Fruit fly (Drosophila melanogaster) whole organism, embryonic: ENCODE data around the gene Dad1.

Source experiments
- Asciz ChIP-seq: fragments of 200-800 bp; sonication (Bioruptor generic); optimal IDR thresholded peaks from 2 replicates; lab custom pipeline; 2017; ENCODE audit warnings: missing biosample characterization, mild to moderate bottlenecking, missing genetic modification characterization, missing genetic modification reagents
- Atf3 ChIP-seq: fragments of 200-800 bp; sonication (Bioruptor generic); optimal IDR thresholded peaks from 3 replicates; lab custom pipeline; 2016; ENCODE audit warnings: missing biosample characterization, missing genetic modification characterization
- Awh ChIP-seq: fragments of 200-800 bp; sonication (Bioruptor generic); IDR thresholded peaks from 2 replicates; pipeline ENCODE4, ENCODE4 v1.3.6; 2022; ENCODE audit warnings: missing biosample characterization, missing genetic modification characterization
- CG10209 ChIP-seq: fragments of 200-800 bp; sonication (Bioruptor generic); optimal IDR thresholded peaks from 3 replicates; lab custom pipeline; 2017; ENCODE audit warnings: missing biosample characterization, mild to moderate bottlenecking, missing genetic modification characterization, missing genetic modification reagents
- CG1024 ChIP-seq: fragments of 200-800 bp; sonication (Bioruptor generic); IDR thresholded peaks from 2 replicates; pipeline ENCODE4 v1.3.6; 2022; ENCODE audit warnings: missing biosample characterization, missing genetic modification characterization
- CG10959 ChIP-seq: fragments of 200-800 bp; sonication (Bioruptor generic); IDR thresholded peaks from 2 replicates; pipeline ENCODE4 v1.3.6; 2022; ENCODE audit warnings: missing biosample characterization, missing genetic modification characterization
- CG11695 ChIP-seq: fragments of 200-800 bp; sonication (Bioruptor generic); IDR thresholded peaks from 3 replicates; pipeline ENCODE4 v1.3.6; 2022; ENCODE audit warnings: missing biosample characterization, missing genetic modification characterization
- CG12219 ChIP-seq: fragments of 200-800 bp; sonication (Bioruptor generic); optimal IDR thresholded peaks from 3 replicates; lab custom pipeline; 2018; ENCODE audit warnings: missing biosample characterization, mild to moderate bottlenecking, missing genetic modification characterization
- CG12391 ChIP-seq: fragments of 200-800 bp; sonication (Bioruptor generic); optimal IDR thresholded peaks from 3 replicates; lab custom pipeline; 2018; ENCODE audit warnings: missing biosample characterization, mild to moderate bottlenecking, missing genetic modification characterization, moderate library complexity
- CG14050 ChIP-seq: fragments of 200-800 bp; sonication (Bioruptor generic); IDR thresholded peaks from 3 replicates; pipeline ENCODE4 v1.3.6; 2022; ENCODE audit warnings: missing biosample characterization, missing genetic modification characterization
- CG14667 ChIP-seq: fragments of 200-800 bp; sonication (Bioruptor generic); IDR thresholded peaks from 2 replicates; pipeline ENCODE4 v1.3.6; 2022; ENCODE audit warnings: missing biosample characterization, missing genetic modification characterization
- CG15514 ChIP-seq: fragments of 200-800 bp; sonication (Bioruptor generic); optimal IDR thresholded peaks from 3 replicates; lab custom pipeline; 2017; ENCODE audit warnings: missing biosample characterization, missing genetic modification characterization, mild to moderate bottlenecking, moderate library complexity, missing genetic modification reagents
- CG18262 ChIP-seq: fragments of 200-800 bp; optimal IDR thresholded peaks from 3 replicates; lab custom pipeline; 2019; ENCODE audit warnings: missing biosample characterization, mild to moderate bottlenecking, missing genetic modification characterization, moderate library complexity
- CG2120 ChIP-seq: fragments of 200-800 bp; sonication (Bioruptor generic); optimal IDR thresholded peaks from 3 replicates; lab custom pipeline; 2016; ENCODE audit warnings: missing biosample characterization, missing genetic modification characterization
- CG3281 ChIP-seq: fragments of 200-800 bp; sonication (Bioruptor generic); optimal IDR thresholded peaks from 3 replicates; lab custom pipeline; 2017; ENCODE audit warnings: missing biosample characterization, mild to moderate bottlenecking, missing genetic modification characterization
- CG7271 ChIP-seq: fragments of 200-800 bp; sonication (Bioruptor generic); optimal IDR thresholded peaks from 2 replicates; lab custom pipeline; 2018; ENCODE audit warnings: missing biosample characterization, mild to moderate bottlenecking, missing genetic modification characterization, moderate library complexity
- CG7372 ChIP-seq: fragments of 200-800 bp; sonication (Bioruptor generic); IDR thresholded peaks from 2 replicates; pipeline ENCODE4 v1.3.6; 2022; ENCODE audit warnings: missing biosample characterization, missing genetic modification characterization
- CG8388 ChIP-seq: fragments of 200-800 bp; sonication (Bioruptor generic); optimal IDR thresholded peaks from 2 replicates; lab custom pipeline; 2019; ENCODE audit warnings: missing biosample characterization, mild to moderate bottlenecking, missing genetic modification characterization, moderate library complexity
- CTCF ChIP-seq: fragments of 200-800 bp; sonication (Bioruptor generic); optimal IDR thresholded peaks from 2 replicates; lab custom pipeline; 2017; ENCODE audit warnings: missing biosample characterization, mild to moderate bottlenecking, missing genetic modification characterization, moderate library complexity
- Elba2 ChIP-seq: fragments of 200-800 bp; sonication (Bioruptor generic); optimal IDR thresholded peaks from 3 replicates; lab custom pipeline; 2016; ENCODE audit warnings: missing biosample characterization, missing genetic modification characterization
- Hr51 ChIP-seq, 2 experiments: fragments of 200-800 bp; sonication (Bioruptor generic); optimal IDR thresholded peaks; 2 replicates in 1 of 2; 3 replicates in 1 of 2; lab custom pipeline; 2016 to 2018; ENCODE audit warnings: missing biosample characterization in 2 of 2, missing genetic modification characterization in 2 of 2, mild to moderate bottlenecking in 1 of 2, moderate library complexity in 1 of 2
- MBD-R2 ChIP-seq: fragments of 200-800 bp; sonication (Bioruptor generic); IDR thresholded peaks from 2 replicates; pipeline ENCODE4 v1.3.6; 2022; ENCODE audit warnings: missing biosample characterization, missing genetic modification characterization
- Med ChIP-seq: fragments of 200-800 bp; sonication (Bioruptor generic); peaks from one replicate; lab custom pipeline; 2016; ENCODE audit warnings: missing biosample characterization, missing genetic modification characterization, mild to moderate bottlenecking, inconsistent platforms, moderate library complexity
- Sox100B ChIP-seq: fragments of 200-800 bp; sonication (Bioruptor generic); optimal IDR thresholded peaks from 3 replicates; lab custom pipeline; 2018; ENCODE audit warnings: missing biosample characterization, mild to moderate bottlenecking, missing genetic modification characterization
- Ssrp ChIP-seq: fragments of 200-800 bp; sonication (Bioruptor generic); optimal IDR thresholded peaks from 2 replicates; lab custom pipeline; 2018; ENCODE audit warnings: missing biosample characterization, mild to moderate bottlenecking, missing genetic modification characterization, moderate library complexity
- Stat92E ChIP-seq, 3 experiments: fragments of >200 bp in 2 of 3; fragments of 200-800 bp in 1 of 3; sonication (Bioruptor generic) in 1 of 3; optimal IDR thresholded peaks; 2 replicates each; lab custom pipeline; 2017 to 2019; ENCODE audit warnings: missing biosample characterization in 3 of 3, missing genetic modification characterization in 3 of 3, mild to moderate bottlenecking in 1 of 3, moderate library complexity in 1 of 3
- Taf1 ChIP-seq: fragments of 200-800 bp; sonication (Bioruptor generic); IDR thresholded peaks from 2 replicates; pipeline ENCODE4 v1.3.6; 2022; ENCODE audit warnings: missing biosample characterization, missing genetic modification characterization
- ab ChIP-seq: fragments of 200-800 bp; sonication (Bioruptor generic); optimal IDR thresholded peaks from 2 replicates; lab custom pipeline; 2016; ENCODE audit warnings: missing biosample characterization, missing genetic modification characterization
- ara ChIP-seq: fragments of 200-800 bp; sonication (Bioruptor generic); IDR thresholded peaks from 2 replicates; pipeline ENCODE4 v1.3.6; 2022; ENCODE audit warnings: missing biosample characterization, missing genetic modification characterization
- br ChIP-seq: fragments of >200 bp; optimal IDR thresholded peaks from 2 replicates; lab custom pipeline; 2017
- bsh ChIP-seq, 2 experiments: fragments of 200-800 bp; sonication (Bioruptor generic); optimal IDR thresholded peaks; 2 replicates each; lab custom pipeline; 2017 to 2018; ENCODE audit warnings: mild to moderate bottlenecking in 2 of 2, missing biosample characterization in 2 of 2, missing genetic modification characterization in 2 of 2, moderate library complexity in 1 of 2
- cas ChIP-seq: fragments of 200-800 bp; sonication (Bioruptor generic); IDR thresholded peaks from 2 replicates; pipeline ENCODE4 v1.3.6; 2022; ENCODE audit warnings: missing biosample characterization, missing genetic modification characterization
- cato ChIP-seq: fragments of 200-800 bp; sonication (Bioruptor generic); optimal IDR thresholded peaks from 2 replicates; lab custom pipeline; 2016; ENCODE audit warnings: missing biosample characterization, missing genetic modification characterization, borderline replicate concordance
- caup ChIP-seq: fragments of 200-800 bp; sonication (Bioruptor generic); optimal IDR thresholded peaks from 3 replicates; lab custom pipeline; 2017; ENCODE audit warnings: missing biosample characterization, mild to moderate bottlenecking, missing genetic modification characterization, moderate library complexity; ENCODE audit not compliant: severe bottlenecking
- chif ChIP-seq, 2 experiments: fragments of 200-800 bp; sonication (Bioruptor generic); optimal IDR thresholded peaks; 3 replicates each; lab custom pipeline; 2016; ENCODE audit warnings: missing biosample characterization in 2 of 2, missing genetic modification characterization in 2 of 2
- chinmo ChIP-seq: fragments of 200-800 bp; sonication (Bioruptor generic); IDR thresholded peaks from 4 replicates; pipeline ENCODE4 v1.3.6; 2022; ENCODE audit warnings: missing biosample characterization, missing genetic modification characterization; ENCODE audit not compliant: partially characterized antibody
- dysf ChIP-seq: fragments of 200-800 bp; sonication (Bioruptor generic); IDR thresholded peaks from 3 replicates; pipeline ENCODE4 v1.3.6; 2022; ENCODE audit warnings: missing biosample characterization, missing genetic modification characterization
- fu2 ChIP-seq: fragments of 200-800 bp; sonication (Bioruptor generic); optimal IDR thresholded peaks from 2 replicates; lab custom pipeline; 2016; ENCODE audit warnings: missing biosample characterization, missing genetic modification characterization
- gcm2 ChIP-seq: fragments of 200-800 bp; sonication (Bioruptor generic); optimal IDR thresholded peaks from 2 replicates; lab custom pipeline; 2016; ENCODE audit warnings: missing biosample characterization, missing genetic modification characterization
- gro ChIP-seq: fragments of 200-800 bp; sonication (Bioruptor generic); optimal IDR thresholded peaks from 2 replicates; lab custom pipeline; 2016; ENCODE audit warnings: missing biosample characterization, missing genetic modification characterization
- hbn ChIP-seq: fragments of 200-800 bp; sonication (Bioruptor generic); IDR thresholded peaks from 2 replicates; pipeline ENCODE4 v1.3.6; 2022; ENCODE audit warnings: missing biosample characterization, missing genetic modification characterization; ENCODE audit not compliant: partially characterized antibody
- jing ChIP-seq: fragments of 200-800 bp; sonication (Bioruptor generic); optimal IDR thresholded peaks from 2 replicates; lab custom pipeline; 2018; ENCODE audit warnings: missing biosample characterization, mild to moderate bottlenecking, missing genetic modification characterization
- odd ChIP-seq: fragments of 200-800 bp; sonication (Bioruptor generic); optimal IDR thresholded peaks from 2 replicates; lab custom pipeline; 2017; ENCODE audit warnings: missing biosample characterization, mild to moderate bottlenecking, missing genetic modification characterization
- pnt ChIP-seq: fragments of 200-800 bp; sonication (Bioruptor generic); optimal IDR thresholded peaks from 3 replicates; lab custom pipeline; 2016; ENCODE audit warnings: missing biosample characterization, missing genetic modification characterization
- seq ChIP-seq: fragments of 200-800 bp; sonication (Bioruptor generic); IDR thresholded peaks from 2 replicates; pipeline ENCODE4 v1.3.6; 2022; ENCODE audit warnings: missing biosample characterization, missing genetic modification characterization
- sisA ChIP-seq: fragments of 200-800 bp; sonication (Bioruptor generic); IDR thresholded peaks from 2 replicates; pipeline ENCODE4 v1.3.6; 2022; ENCODE audit warnings: missing biosample characterization, missing genetic modification characterization
- sqz ChIP-seq: fragments of 200-800 bp; sonication (Bioruptor generic); optimal IDR thresholded peaks from 3 replicates; lab custom pipeline; 2018; ENCODE audit warnings: missing biosample characterization, mild to moderate bottlenecking, missing genetic modification characterization
- usp ChIP-seq: fragments of >200 bp; optimal IDR thresholded peaks from 2 replicates; lab custom pipeline; 2017; ENCODE audit warnings: missing biosample characterization, missing genetic modification characterization

Gene Dad1

DNA sequence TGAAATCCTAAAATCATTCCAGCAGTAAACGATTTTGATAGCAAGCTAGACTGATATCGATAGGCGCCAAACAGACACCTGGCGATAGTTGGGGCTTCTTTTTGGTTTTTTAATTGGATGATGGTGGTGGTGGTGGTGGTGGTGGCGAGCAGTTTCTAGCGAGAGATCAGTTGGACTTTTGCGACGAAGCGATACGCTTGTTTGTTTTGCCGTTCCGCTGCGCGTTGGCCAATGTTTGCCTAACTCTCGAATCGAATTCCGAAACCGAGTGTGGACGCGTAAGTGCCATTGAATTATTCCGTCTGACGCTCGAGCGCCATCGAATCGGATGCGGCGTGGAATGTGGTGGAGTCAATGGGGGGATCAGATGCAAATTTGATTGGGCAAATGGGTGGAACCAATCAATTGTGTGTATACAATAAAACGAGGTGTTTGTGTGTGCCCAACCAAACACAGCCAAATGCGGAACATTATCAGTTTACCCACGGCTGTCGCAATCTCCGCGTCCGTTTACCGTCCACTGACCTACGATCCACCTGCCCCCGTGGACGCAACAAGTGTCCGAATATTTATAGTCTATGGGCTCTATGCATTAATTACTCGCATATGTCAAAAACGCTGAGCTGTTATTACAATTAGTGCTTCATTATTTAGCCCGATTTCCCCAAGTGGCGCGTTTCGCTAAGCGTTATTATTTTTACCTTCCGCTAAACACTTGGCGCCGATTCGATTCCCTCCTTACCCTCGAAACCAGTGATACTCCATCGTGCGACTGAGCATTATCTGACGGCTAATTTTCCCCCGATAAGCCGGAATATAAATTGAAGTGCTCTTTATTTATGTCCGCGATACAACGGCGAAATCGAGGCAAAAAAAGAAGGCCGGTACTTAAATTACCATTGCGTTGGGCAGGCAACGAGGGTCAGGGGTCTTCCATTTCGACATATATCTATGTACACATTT lies 13.3 kb downstream of the Dad1 start, which contains the start of gene CG17292 (continued):
- TF ChIP-seq Hr51 (GFP tag; optimal IDR thresholded peaks at IDR 0.05; lab: Kevin White, UChicago) (peak in 1 of 2 experiments; percentile 23), br (lab: Kevin White, UChicago) (no peak), bsh (GFP tag; optimal IDR thresholded peaks at IDR 0.05; lab: Kevin White, UChicago) (peak in 1 of 2 experiments; percentile 23), Atf3 (GFP tag; lab: Kevin White, UChicago) (no peak), CG14667 (GFP tag; lab: Robert Waterston, UW) (no peak), Elba2 (GFP tag; lab: Kevin White, UChicago) (no peak), CG14050 (GFP tag; lab: Robert Waterston, UW) (no peak), caup (GFP tag; lab: Kevin White, UChicago) (peak; percentile 76), ab (GFP tag; lab: Kevin White, UChicago) (no peak), MBD-R2 (GFP tag; lab: Robert Waterston, UW) (peak; percentile 67), CG7271 (tag; lab: Kevin White, UChicago) (no peak), CG2120 (GFP tag; lab: Kevin White, UChicago) (peak; percentile 60), seq (GFP tag; lab: Robert Waterston, UW) (peak; percentile 43; the same call in 1 of the 2 replicates), Med (GFP tag; lab: Kevin White, UChicago) (peak; percentile 95), odd (peak; percentile 22), CTCF (GFP tag; lab: Kevin White, UChicago) (peak; percentile 57), CG7372 (GFP tag; lab: Robert Waterston, UW) (peak; percentile 43; the same call in 1 of the 2 replicates), Stat92E (GFP tag; optimal IDR thresholded peaks at IDR 0.05; lab: Kevin White, UChicago) (no peak), CG12219 (GFP tag; lab: Kevin White, UChicago) (peak; percentile 58), chif (GFP tag; optimal IDR thresholded peaks at IDR 0.05; lab: Kevin White, UChicago) (no peak), dysf (GFP tag; lab: Robert Waterston, UW) (peak; percentile 56; the same call in 2 of the 3 replicates), pnt (GFP tag; lab: Kevin White, UChicago) (no peak), CG10209 (GFP tag; lab: Kevin White, UChicago) (peak; percentile 37), gcm2 (GFP tag; lab: Kevin White, UChicago) (no peak), ara (GFP tag; lab: Robert Waterston, UW) (no peak), CG10959 (GFP tag; lab: Robert Waterston, UW) (no peak), CG15514 (GFP tag; lab: Kevin White, UChicago) (peak; percentile 95), chinmo (GFP tag; lab: Robert Waterston, UW) (peak; percentile 93), hbn (GFP tag; lab: Robert Waterston, UW) (peak; percentile 76), Asciz (GFP tag; lab: Kevin White, UChicago) (peak; percentile 23), sisA (peak; percentile 37), CG3281 (GFP tag; lab: Kevin White, UChicago) (peak; percentile 43), cas (peak; percentile 40; the same call in 1 of the 2 replicates), Ssrp (tag; lab: Kevin White, UChicago) (peak; percentile 3), fu2 (GFP tag; lab: Kevin White, UChicago) (no peak), Sox100B (peak; percentile 5), CG11695 (GFP tag; lab: Robert Waterston, UW) (peak; percentile 48; the same call in 1 of the 3 replicates), sqz (no peak), jing (no peak), CG18262 (tag; lab: Kevin White, UChicago) (no peak), gro (GFP tag; lab: Kevin White, UChicago) (peak; percentile 71), cato (no peak), CG1024 (GFP tag; lab: Robert Waterston, UW) (peak; percentile 67), Awh (GFP tag; lab: Robert Waterston, UW) (peak; percentile 77; the same call in 1 of the 2 replicates), usp (GFP tag; lab: Kevin White, UChicago) (no peak), Taf1 (0 out of 2 replicates have a peak, but pooled peaks have one; percentile 10), CG12391 (tag; lab: Kevin White, UChicago) (peak; percentile 42), CG8388 (GFP tag; lab: Kevin White, UChicago) (no peak)
